Worm (Caenorhabditis elegans) whole organism, L4/young adult: ENCODE data around the gene Y54E2A.10.

ENCODE experiments used
- dao-5 ChIP-seq: sonication (generic microtip); optimal IDR thresholded peaks from 2 replicates; lab custom pipeline; 2016; ENCODE audit warnings: missing genotype, missing genetic modification characterization, moderate library complexity, missing compliant biosample characterization
- him-1 ChIP-seq: sonication (generic microtip); optimal IDR thresholded peaks from 2 replicates; lab custom pipeline; 2016; ENCODE audit warnings: missing genotype, missing genetic modification reagents, missing genetic modification characterization, missing compliant biosample characterization

DNA sequence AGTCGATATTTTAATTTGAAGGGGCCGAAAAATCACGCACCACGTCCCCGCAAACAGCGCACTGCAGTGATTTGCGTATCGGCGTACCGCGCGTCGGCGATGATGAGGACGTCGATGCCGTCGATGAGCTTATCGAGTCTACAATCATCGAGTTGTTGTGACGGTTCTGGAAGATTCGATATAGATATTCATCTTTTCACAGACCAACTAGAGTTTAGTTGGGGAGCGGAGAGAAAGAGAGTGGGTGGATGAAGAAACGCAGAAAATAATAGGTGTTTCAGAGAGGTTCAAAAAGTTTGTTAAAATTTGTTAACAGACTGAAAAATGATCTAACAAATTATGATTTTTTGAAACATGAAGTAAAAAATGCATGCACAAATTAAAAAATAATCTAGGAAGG, 27.5 kb downstream of the Y54E2A.10 start, which contains the start of gene nhr-61:
- no peak for TF ChIP-seq dao-5 (tag; lab: Kevin White, UChicago)
- no peak for TF ChIP-seq him-1
